Worm (Caenorhabditis elegans) whole organism, midembryonic: Measurements from ENCODE around the gene F59A7.7.

Experiments
- T22C8.4 ChIP-seq: fragments of 200-800 bp; sonication (Bioruptor generic); IDR thresholded peaks from 2 replicates; pipeline ENCODE4 v1.3.6; 2022; ENCODE audit warnings: missing genetic modification characterization, missing compliant biosample characterization
- cog-1 ChIP-seq: sonication (generic microtip); optimal IDR thresholded peaks from 2 replicates; lab custom pipeline; 2016; ENCODE audit warnings: missing genetic modification characterization, missing compliant biosample characterization
- flt-1 ChIP-seq: fragments of 200-800 bp; sonication (Bioruptor generic); IDR thresholded peaks from 2 replicates; pipeline ENCODE4 v1.3.6; 2022; ENCODE audit warnings: missing genetic modification characterization, missing compliant biosample characterization
- klf-2 ChIP-seq: fragments of 200-800 bp; sonication (Bioruptor generic); conservative IDR thresholded peaks from 2 replicates; pipeline ENCODE4 v1.3.6; 2022; ENCODE audit warnings: missing genetic modification reagents, missing genetic modification characterization, missing compliant biosample characterization
- med-1 ChIP-seq: sonication (generic microtip); optimal IDR thresholded peaks from 2 replicates; lab custom pipeline; 2017; ENCODE audit warnings: missing genetic modification characterization, mild to moderate bottlenecking, missing compliant biosample characterization, antibody characterized with exemption, missing genetic modification reagents; ENCODE audit not compliant: insufficient read depth
- ref-1 ChIP-seq: fragments of 200-800 bp; sonication (Bioruptor generic); conservative IDR thresholded peaks from 2 replicates; pipeline ENCODE4 v1.3.6; 2022; ENCODE audit warnings: missing genetic modification reagents, missing genetic modification characterization, missing compliant biosample characterization
- tab-1 ChIP-seq: fragments of 200-800 bp; sonication (Bioruptor generic); IDR thresholded peaks from 2 replicates; pipeline ENCODE4 v1.3.6; 2022; ENCODE audit warnings: missing genetic modification characterization, missing compliant biosample characterization
- ztf-23 ChIP-seq: fragments of 200-800 bp; sonication (Bioruptor generic); IDR thresholded peaks from 2 replicates; pipeline ENCODE4 v1.3.6; 2022; ENCODE audit warnings: missing genetic modification reagents, missing genetic modification characterization, missing compliant biosample characterization
- ztf-29 ChIP-seq: fragments of 200-800 bp; sonication (Bioruptor generic); IDR thresholded peaks from 2 replicates; pipeline ENCODE4 v1.3.6; 2022; ENCODE audit warnings: missing genetic modification reagents, missing genetic modification characterization, missing compliant biosample characterization

DNA sequence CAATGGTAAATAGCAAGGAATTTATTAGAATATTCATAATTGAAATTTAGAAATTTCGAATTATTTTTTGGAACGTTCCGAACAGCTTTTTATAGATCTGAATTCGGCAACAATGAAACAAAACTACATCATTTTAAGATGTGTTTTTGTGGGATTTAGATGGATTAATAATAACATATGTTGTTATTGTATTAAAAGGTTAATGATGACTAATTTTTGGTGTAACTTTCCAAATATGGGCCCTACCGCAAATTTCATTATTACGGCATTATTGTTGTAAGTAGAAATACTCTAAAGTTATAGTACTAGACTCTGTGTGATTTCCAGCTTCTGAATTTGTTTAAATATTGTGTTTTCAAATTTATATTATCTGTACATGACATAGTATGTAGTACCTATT lies 1.9 kb downstream of the F59A7.7 start, which contains the start of gene F59A7.11:
- no peak for TF ChIP-seq ref-1 (GFP tag; lab: Robert Waterston, UW)
- no peak for TF ChIP-seq T22C8.4
- TF ChIP-seq tab-1 (GFP tag; lab: Robert Waterston, UW): no peak
- no peak for TF ChIP-seq ztf-29 (GFP tag; lab: Robert Waterston, UW)
- TF ChIP-seq cog-1 (tag; lab: Kevin White, UChicago): no peak
- TF ChIP-seq med-1: no peak
- TF ChIP-seq flt-1 (GFP tag; lab: Robert Waterston, UW): no peak
- no peak for TF ChIP-seq ztf-23 (GFP tag; lab: Robert Waterston, UW)
- TF ChIP-seq klf-2 (GFP tag; lab: Robert Waterston, UW): no peak
